Comparison of ENCODE assay signal across 8 fruit fly cellular contexts in genomic region chrX:8560087-8560999, dm6.
TF ChIP-seq lines count a peak whose summit lies in the region.

CG12112 (minus strand) TSS chrX:8560192.
Trf4-1 (plus strand) TSS chrX:8560322.

- peak; percentile 44 to 51 for TF ChIP-seq CTCF in S2 (optimal IDR thresholded peaks at IDR 0.05; lab: Kevin White, UChicago)
- TF ChIP-seq CTCF in whole organism, embryonic (GFP tag; optimal IDR thresholded peaks at IDR 0.05; lab: Kevin White, UChicago), result peak; percentile 46

TF ChIP-seq in Kc167, 6 proteins besides CTCF, POLR2A, EP300 and RAD21:
- TF ChIP-seq Sin3A (optimal IDR thresholded peaks at IDR 0.05; lab: Kevin White, UChicago), result no peak
- no peak for TF ChIP-seq ttk (optimal IDR thresholded peaks at IDR 0.05; lab: Kevin White, UChicago)
- TF ChIP-seq h (optimal IDR thresholded peaks at IDR 0.05; lab: Kevin White, UChicago), result no peak
- no peak for TF ChIP-seq insv (optimal IDR thresholded peaks at IDR 0.05; lab: Kevin White, UChicago)
- no peak for TF ChIP-seq Myc (optimal IDR thresholded peaks at IDR 0.05; lab: Kevin White, UChicago)
- TF ChIP-seq psq (optimal IDR thresholded peaks at IDR 0.05; lab: Kevin White, UChicago), result peak; percentile 25
TF ChIP-seq in Kc167: peak in this region for 1.

TF ChIP-seq in whole organism, 6 proteins besides CTCF, POLR2A, EP300 and RAD21:
- TF ChIP-seq pan (optimal IDR thresholded peaks at IDR 0.05; lab: Kevin White, UChicago) (no peak), CG8478 (optimal IDR thresholded peaks at IDR 0.05; lab: Kevin White, UChicago) (peak; percentile 74), usp (GFP tag; optimal IDR thresholded peaks at IDR 0.05; lab: Kevin White, UChicago) (no peak), psq (optimal IDR thresholded peaks at IDR 0.05; lab: Kevin White, UChicago) (no peak)
TF ChIP-seq in whole organism: peak in this region for 1.

TF ChIP-seq in whole organism, adult, 20 proteins besides CTCF, POLR2A, EP300 and RAD21 (continues in another document):
- TF ChIP-seq CG14711 (tag; optimal IDR thresholded peaks at IDR 0.05; lab: Kevin White, UChicago) (peak; percentile 23), bab1 (GFP tag; optimal IDR thresholded peaks at IDR 0.05; lab: Kevin White, UChicago) (peak; percentile 26), CG5204 (GFP tag; optimal IDR thresholded peaks at IDR 0.05; lab: Kevin White, UChicago) (peak; percentile 47), cic (GFP tag; optimal IDR thresholded peaks at IDR 0.05; lab: Kevin White, UChicago) (no peak), ovo (GFP tag; optimal IDR thresholded peaks at IDR 0.05; lab: Kevin White, UChicago) (no peak), CG7101 (tag; optimal IDR thresholded peaks at IDR 0.05; lab: Kevin White, UChicago) (peak; percentile 17), CG1620 (GFP tag; optimal IDR thresholded peaks at IDR 0.05; lab: Kevin White, UChicago) (peak; percentile 72), CG12768 (GFP tag; optimal IDR thresholded peaks at IDR 0.05; lab: Kevin White, UChicago) (no peak), toe (GFP tag; optimal IDR thresholded peaks at IDR 0.05; lab: Kevin White, UChicago) (peak; percentile 50), pad (GFP tag; optimal IDR thresholded peaks at IDR 0.05; lab: Kevin White, UChicago) (no peak), CG7045 (GFP tag; optimal IDR thresholded peaks at IDR 0.05; lab: Kevin White, UChicago) (no peak), tj (GFP tag; optimal IDR thresholded peaks at IDR 0.05; lab: Kevin White, UChicago) (no peak), cnc (optimal IDR thresholded peaks at IDR 0.05; lab: Kevin White, UChicago) (no peak), kay (GFP tag; lab: Kevin White, UChicago; ENCODE audit: borderline replicate concordance) (peak; percentile 94), Crg-1 (GFP tag; optimal IDR thresholded peaks at IDR 0.05; lab: Kevin White, UChicago) (peak; percentile 10), Hr96 (GFP tag; optimal IDR thresholded peaks at IDR 0.05; lab: Kevin White, UChicago) (no peak), CG33017 (tag; optimal IDR thresholded peaks at IDR 0.05; lab: Kevin White, UChicago) (no peak)

TF ChIP-seq in whole organism, embryonic, 481 proteins besides CTCF, POLR2A, EP300 and RAD21 (continues in another document):
- no peak for TF ChIP-seq Asciz (GFP tag; optimal IDR thresholded peaks at IDR 0.05; lab: Kevin White, UChicago)
- TF ChIP-seq hb (GFP tag; IDR thresholded peaks at IDR 0.05; lab: Robert Waterston, UW; ENCODE audit: partially characterized antibody), result peak; percentile 68; the same call in 1 of the 3 replicates
- TF ChIP-seq ato (GFP tag; IDR thresholded peaks at IDR 0.05; lab: Robert Waterston, UW; ENCODE audit: partially characterized antibody), result peak; percentile 50; the same call in 1 of the 2 replicates
- no peak for TF ChIP-seq Hr39 (optimal IDR thresholded peaks at IDR 0.05; lab: Kevin White, UChicago)
- TF ChIP-seq CG10462 (GFP tag; optimal IDR thresholded peaks at IDR 0.05; lab: Kevin White, UChicago), result no peak
- TF ChIP-seq CG1792 (GFP tag; optimal IDR thresholded peaks at IDR 0.05; lab: Kevin White, UChicago), result no peak
- TF ChIP-seq bowl (GFP tag; IDR thresholded peaks at IDR 0.05; lab: Robert Waterston, UW), result no peak
- TF ChIP-seq Aef1 (GFP tag; IDR thresholded peaks at IDR 0.05; lab: Robert Waterston, UW), result no peak
- TF ChIP-seq CG17186 (GFP tag; optimal IDR thresholded peaks at IDR 0.05; lab: Kevin White, UChicago), result peak; percentile 20
- no peak for TF ChIP-seq Meics (GFP tag; optimal IDR thresholded peaks at IDR 0.05; lab: Kevin White, UChicago)
- TF ChIP-seq ase (GFP tag; IDR thresholded peaks at IDR 0.05; lab: Robert Waterston, UW), result no peak
- TF ChIP-seq CG2678 (tag; optimal IDR thresholded peaks at IDR 0.05; lab: Kevin White, UChicago), result no peak
- no peak for TF ChIP-seq ssp (GFP tag; IDR thresholded peaks at IDR 0.05; lab: Robert Waterston, UW)
- no peak for TF ChIP-seq CG10979 (tag; optimal IDR thresholded peaks at IDR 0.05; lab: Kevin White, UChicago)
- no peak for TF ChIP-seq zf30C (GFP tag; optimal IDR thresholded peaks at IDR 0.05; lab: Kevin White, UChicago)
- peak; percentile 76 for TF ChIP-seq CG13287 (GFP tag; IDR thresholded peaks at IDR 0.05; lab: Robert Waterston, UW; ENCODE audit: partially characterized antibody)

TF ChIP-seq in whole organism, prepupa, 60 proteins besides CTCF, POLR2A, EP300 and RAD21 (continues in another document):
- TF ChIP-seq Blimp-1 (GFP tag; optimal IDR thresholded peaks at IDR 0.05; lab: Kevin White, UChicago) (peak; percentile 15), Met (GFP tag; optimal IDR thresholded peaks at IDR 0.05; lab: Kevin White, UChicago) (peak; percentile 43), Sox102F (GFP tag; optimal IDR thresholded peaks at IDR 0.05; lab: Kevin White, UChicago) (peak; percentile 6), CG3032 (tag; optimal IDR thresholded peaks at IDR 0.05; lab: Kevin White, UChicago) (peak; percentile 2), achi (GFP tag; optimal IDR thresholded peaks at IDR 0.05; lab: Kevin White, UChicago) (peak; percentile 32), OdsH (GFP tag; optimal IDR thresholded peaks at IDR 0.05; lab: Kevin White, UChicago) (peak; percentile 48), Hr4 (GFP tag; optimal IDR thresholded peaks at IDR 0.05; lab: Kevin White, UChicago) (peak; percentile 34), spab (GFP tag; optimal IDR thresholded peaks at IDR 0.05; lab: Kevin White, UChicago) (no peak), Eip75B (GFP tag; optimal IDR thresholded peaks at IDR 0.05; lab: Kevin White, UChicago) (peak; percentile 46), CG34406 (GFP tag; optimal IDR thresholded peaks at IDR 0.05; lab: Kevin White, UChicago) (no peak), CG3919 (GFP tag; optimal IDR thresholded peaks at IDR 0.05; lab: Kevin White, UChicago) (peak; percentile 14), fd85E (GFP tag; optimal IDR thresholded peaks at IDR 0.05; lab: Kevin White, UChicago) (no peak), esn (GFP tag; optimal IDR thresholded peaks at IDR 0.05; lab: Kevin White, UChicago) (peak; percentile 55), Hr39 (GFP tag; optimal IDR thresholded peaks at IDR 0.05; lab: Kevin White, UChicago) (peak; percentile 32), Eip93F (GFP tag; optimal IDR thresholded peaks at IDR 0.05; lab: Kevin White, UChicago) (peak; percentile 3), CG6276 (GFP tag; optimal IDR thresholded peaks at IDR 0.05; lab: Kevin White, UChicago) (no peak), dsx (GFP tag; optimal IDR thresholded peaks at IDR 0.05; lab: Kevin White, UChicago; ENCODE audit: poor library complexity, severe bottlenecking) (no peak)

TF ChIP-seq in whole organism, pupa, 21 proteins besides CTCF, POLR2A, EP300 and RAD21:
- TF ChIP-seq CG12605 (GFP tag; IDR thresholded peaks at IDR 0.05; lab: Robert Waterston, UW) (no peak), CG8159 (tag; optimal IDR thresholded peaks at IDR 0.05; lab: Kevin White, UChicago) (peak; percentile 18), EcR (GFP tag; optimal IDR thresholded peaks at IDR 0.05; lab: Kevin White, UChicago) (no peak), CG32121 (GFP tag; IDR thresholded peaks at IDR 0.05; lab: Robert Waterston, UW) (no peak), CG13204 (GFP tag; optimal IDR thresholded peaks at IDR 0.05; lab: Kevin White, UChicago) (no peak), CG15710 (tag; optimal IDR thresholded peaks at IDR 0.05; lab: Kevin White, UChicago) (no peak), Pif1B (GFP tag; optimal IDR thresholded peaks at IDR 0.05; lab: Kevin White, UChicago) (peak; percentile 37), CG8301 (tag; optimal IDR thresholded peaks at IDR 0.05; lab: Kevin White, UChicago) (no peak)
TF ChIP-seq in whole organism, pupa: peak in this region for 2.

TF ChIP-seq in whole organism, wandering third instar larva, 38 proteins besides CTCF, POLR2A, EP300 and RAD21 (continues in another document):
- TF ChIP-seq GATAd (GFP tag; optimal IDR thresholded peaks at IDR 0.05; lab: Kevin White, UChicago), result no peak
- no peak for TF ChIP-seq CG32264 (GFP tag; optimal IDR thresholded peaks at IDR 0.05; lab: Kevin White, UChicago)
- no peak for TF ChIP-seq Rel (GFP tag; optimal IDR thresholded peaks at IDR 0.05; lab: Kevin White, UChicago)
- peak; percentile 59 for TF ChIP-seq Rel (tag; optimal IDR thresholded peaks at IDR 0.05; lab: Kevin White, UChicago)
- TF ChIP-seq usp (GFP tag; optimal IDR thresholded peaks at IDR 0.05; lab: Kevin White, UChicago), result no peak
- TF ChIP-seq CrebA (GFP tag; optimal IDR thresholded peaks at IDR 0.05; lab: Kevin White, UChicago; ENCODE audit: borderline replicate concordance), result no peak
- TF ChIP-seq tai (GFP tag; optimal IDR thresholded peaks at IDR 0.05; lab: Kevin White, UChicago), result no peak
- peak; percentile 27 for TF ChIP-seq Dif (GFP tag; optimal IDR thresholded peaks at IDR 0.05; lab: Kevin White, UChicago; ENCODE audit: partially characterized antibody)
- TF ChIP-seq Myc (optimal IDR thresholded peaks at IDR 0.05; lab: Kevin White, UChicago), result peak; percentile 49
- peak; percentile 35 for TF ChIP-seq brk (GFP tag; optimal IDR thresholded peaks at IDR 0.05; lab: Kevin White, UChicago)
- peak; percentile 32 for TF ChIP-seq Hr83 (GFP tag; optimal IDR thresholded peaks at IDR 0.05; lab: Kevin White, UChicago; ENCODE audit: poor library complexity, severe bottlenecking)
- TF ChIP-seq sage (GFP tag; optimal IDR thresholded peaks at IDR 0.05; lab: Kevin White, UChicago), result no peak
- no peak for TF ChIP-seq CG9705 (GFP tag; optimal IDR thresholded peaks at IDR 0.05; lab: Kevin White, UChicago)
- TF ChIP-seq sv (GFP tag; optimal IDR thresholded peaks at IDR 0.05; lab: Kevin White, UChicago), result no peak
- TF ChIP-seq OdsH (GFP tag; optimal IDR thresholded peaks at IDR 0.05; lab: Kevin White, UChicago), result peak; percentile 2
- TF ChIP-seq Jra (GFP tag; optimal IDR thresholded peaks at IDR 0.05; lab: Kevin White, UChicago), result peak; percentile 66
- TF ChIP-seq Vsx2 (GFP tag; optimal IDR thresholded peaks at IDR 0.05; lab: Kevin White, UChicago; ENCODE audit: partially characterized antibody), result no peak
- peak; percentile 75 for TF ChIP-seq woc (GFP tag; optimal IDR thresholded peaks at IDR 0.05; lab: Kevin White, UChicago)
- no peak for TF ChIP-seq Sp1 (GFP tag; optimal IDR thresholded peaks at IDR 0.05; lab: Kevin White, UChicago)
- peak in 1 of 2 experiments; percentile 58 for TF ChIP-seq foxo (GFP tag; optimal IDR thresholded peaks at IDR 0.05; lab: Kevin White, UChicago)
- TF ChIP-seq br (GFP tag; optimal IDR thresholded peaks at IDR 0.05; lab: Kevin White, UChicago), result peak; percentile 35
- TF ChIP-seq Mio (GFP tag; optimal IDR thresholded peaks at IDR 0.05; lab: Kevin White, UChicago), result no peak
- peak; percentile 35 for TF ChIP-seq fru (GFP tag; optimal IDR thresholded peaks at IDR 0.05; lab: Kevin White, UChicago)
- TF ChIP-seq N (GFP tag; optimal IDR thresholded peaks at IDR 0.05; lab: Kevin White, UChicago), result no peak
- TF ChIP-seq h (GFP tag; optimal IDR thresholded peaks at IDR 0.05; lab: Kevin White, UChicago), result peak; percentile 31
- no peak for TF ChIP-seq jim (GFP tag; optimal IDR thresholded peaks at IDR 0.05; lab: Kevin White, UChicago)
- TF ChIP-seq dmrt93B (GFP tag; optimal IDR thresholded peaks at IDR 0.05; lab: Kevin White, UChicago), result no peak
- TF ChIP-seq Hr78 (GFP tag; optimal IDR thresholded peaks at IDR 0.05; lab: Kevin White, UChicago), result no peak
- peak; percentile 71 for TF ChIP-seq Hnf4 (GFP tag; optimal IDR thresholded peaks at IDR 0.05; lab: Kevin White, UChicago)
